Worm (Caenorhabditis elegans) whole organism, L3 larva: ENCODE measurements around the gene klp-11.

Experiments used
- R02D3.7 ChIP-seq: fragments of 150-350 bp; optimal IDR thresholded peaks from 2 replicates; lab custom pipeline; 2014; ENCODE audit warnings: missing biosample characterization, missing genetic modification characterization
- ZK546.5 ChIP-seq: sonication (generic microtip); optimal IDR thresholded peaks from 2 replicates; lab custom pipeline; 2017; ENCODE audit warnings: missing biosample characterization, missing genetic modification characterization
- aly-2 ChIP-seq: fragments of 150-350 bp; optimal IDR thresholded peaks from 2 replicates; lab custom pipeline; 2014; ENCODE audit warnings: missing biosample characterization, missing genetic modification characterization
- ama-1 ChIP-seq: fragments of 150-350 bp; optimal IDR thresholded peaks from 2 replicates; lab custom pipeline; 2018
- ceh-28 ChIP-seq: fragments of 150-350 bp; optimal IDR thresholded peaks from 2 replicates; lab custom pipeline; 2014; ENCODE audit warnings: missing biosample characterization, missing genetic modification reagents, missing genetic modification characterization
- ceh-82 ChIP-seq: fragments of 150-350 bp; optimal IDR thresholded peaks from 2 replicates; lab custom pipeline; 2014; ENCODE audit warnings: missing biosample characterization, missing genetic modification characterization
- ceh-9 ChIP-seq: sonication (generic microtip); optimal IDR thresholded peaks from 2 replicates; lab custom pipeline; 2018; ENCODE audit warnings: missing biosample characterization, missing genetic modification characterization
- daf-12 ChIP-seq: fragments of 150-350 bp; optimal IDR thresholded peaks from 2 replicates; lab custom pipeline; 2014; ENCODE audit warnings: missing biosample characterization, missing genetic modification reagents, missing genetic modification characterization
- egl-27 ChIP-seq: sonication (generic microtip); optimal IDR thresholded peaks from 4 replicates; lab custom pipeline; 2017; ENCODE audit warnings: missing biosample characterization, missing genetic modification reagents, missing genetic modification characterization
- egl-5 ChIP-seq: fragments of 150-350 bp; optimal IDR thresholded peaks from 2 replicates; lab custom pipeline; 2017; ENCODE audit warnings: missing biosample characterization, missing genetic modification reagents, missing genetic modification characterization, inconsistent platforms
- elt-1 ChIP-seq: fragments of 150-350 bp; optimal IDR thresholded peaks from 2 replicates; lab custom pipeline; 2014; ENCODE audit warnings: missing biosample characterization, missing genetic modification characterization
- elt-3 ChIP-seq, 3 experiments: fragments of 150-350 bp in 1 of 3; sonication (generic microtip) in 2 of 3; optimal IDR thresholded peaks; 2 replicates in 2 of 3; 4 replicates in 1 of 3; lab custom pipeline; 2014 to 2017; ENCODE audit warnings: missing biosample characterization in 3 of 3, missing genetic modification characterization in 3 of 3
- eor-1 ChIP-seq, 2 experiments: fragments of 150-350 bp; optimal IDR thresholded peaks; 2 replicates each; lab custom pipeline; 2014 to 2018; ENCODE audit warnings: missing biosample characterization in 2 of 2, missing genetic modification characterization in 2 of 2
- fkh-10 ChIP-seq: sonication (generic microtip); optimal IDR thresholded peaks from 2 replicates; lab custom pipeline; 2017; ENCODE audit warnings: missing biosample characterization, missing genetic modification reagents, missing genetic modification characterization
- fkh-2 ChIP-seq: fragments of 150-350 bp; optimal IDR thresholded peaks from 2 replicates; lab custom pipeline; 2014; ENCODE audit warnings: missing biosample characterization, missing genetic modification reagents, missing genetic modification characterization
- fos-1 ChIP-seq: fragments of 150-350 bp; optimal IDR thresholded peaks from 2 replicates; lab custom pipeline; 2014; ENCODE audit warnings: missing biosample characterization, missing genetic modification characterization
- hmg-11 ChIP-seq: sonication (generic microtip); optimal IDR thresholded peaks from 2 replicates; lab custom pipeline; 2016; ENCODE audit warnings: missing genetic modification characterization, missing compliant biosample characterization
- jun-1 ChIP-seq: fragments of 150-350 bp; optimal IDR thresholded peaks from 2 replicates; lab custom pipeline; 2014; ENCODE audit warnings: missing biosample characterization, missing genetic modification reagents, missing genetic modification characterization
- lin-15B ChIP-seq: fragments of 150-350 bp; optimal IDR thresholded peaks from 2 replicates; lab custom pipeline; 2014; ENCODE audit warnings: missing biosample characterization, missing genetic modification characterization
- lin-39 ChIP-seq: fragments of 150-350 bp; optimal IDR thresholded peaks from 2 replicates; lab custom pipeline; 2018; ENCODE audit warnings: missing biosample characterization, missing genetic modification reagents, missing genetic modification characterization
- lsy-12 ChIP-seq: sonication (generic microtip); optimal IDR thresholded peaks from 2 replicates; lab custom pipeline; 2016; ENCODE audit warnings: mild to moderate bottlenecking, missing genetic modification characterization, missing compliant biosample characterization
- mdl-1 ChIP-seq: fragments of 150-350 bp; optimal IDR thresholded peaks from 2 replicates; lab custom pipeline; 2014; ENCODE audit warnings: missing biosample characterization, missing genetic modification characterization
- mml-1 ChIP-seq: fragments of 150-350 bp; sonication (generic microtip); optimal IDR thresholded peaks from 3 replicates; lab custom pipeline; 2014; ENCODE audit warnings: missing biosample characterization, missing genetic modification characterization
- nfya-1 ChIP-seq: sonication (generic microtip); optimal IDR thresholded peaks from 2 replicates; lab custom pipeline; 2017; ENCODE audit warnings: missing genetic modification characterization, mild to moderate bottlenecking, missing compliant biosample characterization, antibody characterized with exemption, moderate library complexity; ENCODE audit not compliant: insufficient read depth
- nhr-11 ChIP-seq: fragments of 150-350 bp; optimal IDR thresholded peaks from 2 replicates; lab custom pipeline; 2014; ENCODE audit warnings: missing biosample characterization, missing genetic modification characterization
- nhr-12 ChIP-seq: fragments of 150-350 bp; optimal IDR thresholded peaks from 2 replicates; lab custom pipeline; 2014; ENCODE audit warnings: missing biosample characterization, missing genetic modification characterization
- nhr-237 ChIP-seq: fragments of 150-350 bp; optimal IDR thresholded peaks from 2 replicates; lab custom pipeline; 2014; ENCODE audit warnings: missing biosample characterization, missing genetic modification characterization
- nhr-25 ChIP-seq: sonication (generic microtip); optimal IDR thresholded peaks from 2 replicates; lab custom pipeline; 2017; ENCODE audit warnings: missing biosample characterization, missing genetic modification characterization
- nhr-28 ChIP-seq: fragments of 150-350 bp; optimal IDR thresholded peaks from 2 replicates; lab custom pipeline; 2014; ENCODE audit warnings: missing biosample characterization, missing genetic modification characterization
- nhr-43 ChIP-seq: sonication (generic microtip); optimal IDR thresholded peaks from 2 replicates; lab custom pipeline; 2016; ENCODE audit warnings: mild to moderate bottlenecking, missing genetic modification characterization, missing compliant biosample characterization; ENCODE audit not compliant: poor library complexity, severe bottlenecking
- nhr-67 ChIP-seq: fragments of 150-350 bp; optimal IDR thresholded peaks from 2 replicates; lab custom pipeline; 2014; ENCODE audit warnings: missing biosample characterization, missing genetic modification characterization
- nhr-76 ChIP-seq: fragments of 150-350 bp; sonication (generic microtip); optimal IDR thresholded peaks from 5 replicates; lab custom pipeline; 2014; ENCODE audit warnings: missing biosample characterization, missing genetic modification characterization
- nhr-77 ChIP-seq: fragments of 150-350 bp; optimal IDR thresholded peaks from 2 replicates; lab custom pipeline; 2014; ENCODE audit warnings: missing biosample characterization, missing genetic modification characterization
- pha-4 ChIP-seq: fragments of 150-350 bp; optimal IDR thresholded peaks from 2 replicates; lab custom pipeline; 2014; ENCODE audit warnings: missing biosample characterization, missing genetic modification reagents, missing genetic modification characterization
- sea-2 ChIP-seq: fragments of 150-350 bp; sonication (generic microtip); optimal IDR thresholded peaks from 4 replicates; lab custom pipeline; 2014; ENCODE audit warnings: missing biosample characterization, missing genetic modification reagents, missing genetic modification characterization
- skn-1 ChIP-seq: fragments of 150-350 bp; optimal IDR thresholded peaks from 2 replicates; lab custom pipeline; 2014; ENCODE audit warnings: missing biosample characterization, missing genetic modification characterization
- snpc-4 ChIP-seq: fragments of 150-350 bp; optimal IDR thresholded peaks from 2 replicates; lab custom pipeline; 2014; ENCODE audit warnings: missing biosample characterization, missing genetic modification characterization
- unc-39 ChIP-seq: sonication (generic microtip); optimal IDR thresholded peaks from 4 replicates; lab custom pipeline; 2017; ENCODE audit warnings: missing biosample characterization, missing genetic modification characterization
- zag-1 ChIP-seq: fragments of 150-350 bp; optimal IDR thresholded peaks from 2 replicates; lab custom pipeline; 2014; ENCODE audit warnings: missing biosample characterization, missing genetic modification characterization
- ztf-11 ChIP-seq: fragments of 150-350 bp; optimal IDR thresholded peaks from 2 replicates; lab custom pipeline; 2014; ENCODE audit warnings: missing biosample characterization, missing genetic modification characterization
- ztf-4 ChIP-seq: fragments of 150-350 bp; optimal IDR thresholded peaks from 2 replicates; lab custom pipeline; 2014; ENCODE audit warnings: missing biosample characterization, missing genetic modification characterization

The klp-11 gene

ce11 chrIV:8782172-8782571 lies 20.3 kb upstream of the klp-11 start (continued):
- TF ChIP-seq fkh-10 (no peak), lin-15B (tag; lab: Kevin White, UChicago) (peak; percentile 14), nhr-67 (tag; lab: Kevin White, UChicago) (no peak), lin-39 (peak; percentile 93), ceh-82 (no peak), snpc-4 (peak; percentile 23), daf-12 (tag; lab: Kevin White, UChicago) (no peak), nhr-77 (tag; lab: Kevin White, UChicago) (no peak), nhr-25 (tag; lab: Kevin White, UChicago) (peak; percentile 95), hmg-11 (tag; lab: Kevin White, UChicago) (peak; percentile 83), fkh-2 (tag; lab: Kevin White, UChicago) (no peak), skn-1 (tag; lab: Kevin White, UChicago) (no peak)
- TF ChIP-seq, all 47 proteins: peak for 18

DNA sequence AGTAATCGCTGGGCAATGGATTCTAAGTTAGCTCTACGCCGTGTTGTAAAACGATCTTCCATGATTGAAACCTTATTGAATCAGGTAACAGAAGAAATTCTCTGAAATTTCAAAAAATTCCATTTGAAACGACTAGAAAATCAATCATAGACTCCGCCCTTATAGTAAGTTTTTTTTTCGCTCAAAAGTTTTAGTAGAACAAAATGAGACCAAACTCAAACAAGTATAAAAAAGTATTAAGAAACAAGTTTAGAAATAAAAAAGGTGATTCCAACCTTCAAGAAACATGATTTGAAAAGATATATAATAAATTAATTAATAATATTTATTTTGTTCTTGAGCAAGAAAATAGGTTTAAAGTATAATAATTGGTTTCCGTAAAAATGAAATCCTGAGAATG lies 16.2 kb upstream of the klp-11 start, which contains the start of gene C33D9.6:
TSS of gene C33D9.6 (minus strand) at position 101 of the 400 bp plus-strand sequence.
- TF ChIP-seq egl-5 (tag; lab: Kevin White, UChicago): no peak
- no peak for TF ChIP-seq nfya-1
- no peak for TF ChIP-seq ZK546.5
- TF ChIP-seq mml-1: no peak
- no peak for TF ChIP-seq zag-1 (tag; lab: Kevin White, UChicago)
- TF ChIP-seq ceh-28 (tag; lab: Kevin White, UChicago): no peak
- no peak for TF ChIP-seq lin-15B (tag; lab: Kevin White, UChicago)
- TF ChIP-seq ceh-9 (tag; lab: Kevin White, UChicago): no peak
- no peak for TF ChIP-seq jun-1 (tag; lab: Kevin White, UChicago)
- no peak for TF ChIP-seq elt-3 (tag; optimal IDR thresholded peaks at IDR 0.05; lab: Kevin White, UChicago)
- TF ChIP-seq nhr-67 (tag; lab: Kevin White, UChicago): no peak
- TF ChIP-seq mdl-1 (tag; lab: Kevin White, UChicago): no peak
- TF ChIP-seq aly-2: no peak
- no peak for TF ChIP-seq lin-39

- TF ChIP-seq ztf-11 (tag; lab: Kevin White, UChicago): no peak
These were observed 11.0 kb upstream of the klp-11 start, which contains the start of gene F20C5.6 for ce11 chrIV:8772800-8773256. Gene F20C5.6 (minus strand): TSS chrIV:8773206.

DNA sequence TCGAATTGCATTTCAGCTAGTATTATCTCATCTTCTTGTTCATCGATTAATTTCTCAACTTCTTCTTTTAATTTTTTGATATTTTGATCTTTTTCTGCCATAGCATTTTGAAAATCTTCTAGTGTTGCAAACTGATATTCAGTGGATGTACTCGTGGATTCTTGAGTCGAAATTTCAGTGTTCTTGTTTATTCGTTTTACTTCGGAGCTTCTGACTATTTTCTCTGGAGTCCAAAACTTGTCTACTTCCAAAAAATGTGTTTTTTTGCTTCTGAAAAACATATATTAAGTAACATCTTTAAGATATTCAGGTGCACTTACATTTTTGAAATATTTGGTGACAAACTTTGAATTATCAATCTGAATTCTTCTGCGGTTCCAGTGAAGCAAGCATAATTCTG lies 7.7 kb upstream of the klp-11 start, which contains the start of gene F20C5.5:
TSS of gene F20C5.5 (minus strand) at position 101 of the 400 bp plus-strand sequence.
- TF ChIP-seq pha-4 (tag; lab: Kevin White, UChicago): no peak
- TF ChIP-seq fos-1: no peak
- TF ChIP-seq mml-1: no peak
- no peak for TF ChIP-seq sea-2 (GFP tag; lab: Kevin White, UChicago)
- no peak for TF ChIP-seq unc-39
- no peak for TF ChIP-seq ceh-9 (tag; lab: Kevin White, UChicago)
- no peak for TF ChIP-seq nhr-237 (tag; lab: Kevin White, UChicago)
- TF ChIP-seq fkh-2 (tag; lab: Kevin White, UChicago): no peak
- TF ChIP-seq egl-5 (tag; lab: Kevin White, UChicago): no peak
- no peak for TF ChIP-seq eor-1 (tag; optimal IDR thresholded peaks at IDR 0.05; lab: Kevin White, UChicago)
- TF ChIP-seq ztf-4 (tag; lab: Kevin White, UChicago): no peak
- TF ChIP-seq nhr-77 (tag; lab: Kevin White, UChicago): no peak
- TF ChIP-seq elt-1 (tag; lab: Kevin White, UChicago): no peak
- no peak for TF ChIP-seq hmg-11 (tag; lab: Kevin White, UChicago)

ce11 chrIV:8764567-8764966 lies 2.7 kb upstream of the klp-11 start, which contains the start of gene cdc-50.B:
Gene cdc-50.B (plus strand): TSS chrIV:8764867.
- no peak for TF ChIP-seq egl-5 (tag; lab: Kevin White, UChicago)
- peak; percentile 84 for TF ChIP-seq pha-4 (tag; lab: Kevin White, UChicago)

DNA sequence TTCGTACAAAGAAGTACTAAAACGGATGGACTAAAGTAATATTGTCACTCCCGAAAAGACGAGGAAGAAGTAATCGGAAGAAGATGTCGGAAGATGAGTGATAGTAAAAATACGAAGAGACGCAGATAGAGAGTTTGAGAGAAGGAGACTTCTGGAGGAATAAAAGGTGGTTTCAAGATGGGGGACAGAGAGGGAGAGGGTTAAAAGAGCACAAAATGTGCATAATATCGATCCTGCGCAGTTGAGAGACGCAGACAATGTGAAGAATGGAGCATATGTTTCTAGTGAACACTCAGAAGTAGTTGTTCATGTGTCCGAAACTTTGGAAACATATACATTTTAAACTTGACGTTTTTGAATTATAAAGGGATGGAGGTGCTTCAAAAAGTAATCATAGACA lies 605 bp upstream of the klp-11 start:
- TF ChIP-seq hmg-11 (tag; lab: Kevin White, UChicago): peak; percentile 28
- TF ChIP-seq ceh-82: no peak
- no peak for TF ChIP-seq elt-3 (tag; optimal IDR thresholded peaks at IDR 0.05; lab: Kevin White, UChicago)
- TF ChIP-seq nhr-77 (tag; lab: Kevin White, UChicago): no peak
- TF ChIP-seq lsy-12 (tag; lab: Kevin White, UChicago): no peak
- TF ChIP-seq nfya-1: peak; percentile 82
- no peak for TF ChIP-seq nhr-28 (tag; lab: Kevin White, UChicago)
- peak; percentile 46 for TF ChIP-seq sea-2 (GFP tag; lab: Kevin White, UChicago)
- TF ChIP-seq unc-39: no peak
- TF ChIP-seq lin-39: peak; percentile 81
- peak; percentile 48 for TF ChIP-seq fkh-10
- no peak for TF ChIP-seq nhr-43 (tag; lab: Kevin White, UChicago)
- no peak for TF ChIP-seq nhr-11
- peak; percentile 37 for TF ChIP-seq lin-15B (tag; lab: Kevin White, UChicago)
- peak; percentile 69 for TF ChIP-seq ceh-28 (tag; lab: Kevin White, UChicago)
- no peak for TF ChIP-seq egl-27 (tag; lab: Kevin White, UChicago)
- no peak for TF ChIP-seq aly-2
- no peak for TF ChIP-seq nhr-12
- TF ChIP-seq snpc-4: peak; percentile 52
- no peak for TF ChIP-seq mml-1
- TF ChIP-seq ama-1: no peak
- no peak for TF ChIP-seq R02D3.7 (tag; lab: Kevin White, UChicago)
- TF ChIP-seq nhr-76: no peak
